Worm (Caenorhabditis elegans) whole organism, L4 larva: Measurements from ENCODE around the gene C06C3.7.

ENCODE experiments used
- Y75B8A.6 ChIP-seq: fragments of 200-800 bp; sonication (Bioruptor generic); IDR thresholded peaks from 2 replicates; pipeline ENCODE4 v1.3.6; 2022; ENCODE audit warnings: missing genetic modification reagents, missing genetic modification characterization, missing compliant biosample characterization
- aha-1 ChIP-seq: fragments of 150-350 bp; peaks from one replicate; lab custom pipeline; 2014; ENCODE audit warnings: missing biosample characterization, missing genetic modification characterization
- dpl-1 ChIP-seq: fragments of 150-350 bp; optimal IDR thresholded peaks from 2 replicates; lab custom pipeline; 2014; ENCODE audit warnings: missing biosample characterization, missing genetic modification reagents, missing genetic modification characterization
- lsy-2 ChIP-seq, 2 experiments: fragments of 150-350 bp in 1 of 2; sonication (generic microtip) in 1 of 2; optimal IDR thresholded peaks; 2 replicates each; lab custom pipeline; 2014 to 2017; ENCODE audit warnings: missing biosample characterization in 2 of 2, missing genetic modification characterization in 2 of 2
- mdl-1 ChIP-seq, 2 experiments: fragments of 150-350 bp in 1 of 2; sonication (generic microtip) in 1 of 2; optimal IDR thresholded peaks; 2 replicates each; lab custom pipeline; 2014 to 2017; ENCODE audit warnings: missing biosample characterization in 2 of 2, missing genetic modification characterization in 2 of 2

ce11 chrII:9385241-9385640 lies at the start of gene C06C3.7:
- no peak for TF ChIP-seq aha-1 (tag; lab: Kevin White, UChicago)
- no peak for TF ChIP-seq lsy-2 (tag; optimal IDR thresholded peaks at IDR 0.05; lab: Kevin White, UChicago)
- no peak for TF ChIP-seq dpl-1 (GFP tag; lab: Kevin White, UChicago)
- TF ChIP-seq mdl-1 (tag; optimal IDR thresholded peaks at IDR 0.05; lab: Kevin White, UChicago): no peak
- no peak for TF ChIP-seq Y75B8A.6
